Worm (Caenorhabditis elegans) whole organism, L1 larva: ENCODE results near the gene B0495.9.

Source experiments
- nhr-28 ChIP-seq: fragments of 150-350 bp; optimal IDR thresholded peaks from 2 replicates; lab custom pipeline; 2014; ENCODE audit warnings: missing biosample characterization, missing genetic modification characterization
- snu-23 ChIP-seq: sonication (generic microtip); optimal IDR thresholded peaks from 2 replicates; lab custom pipeline; 2016; ENCODE audit warnings: missing genetic modification characterization, missing compliant biosample characterization

DNA sequence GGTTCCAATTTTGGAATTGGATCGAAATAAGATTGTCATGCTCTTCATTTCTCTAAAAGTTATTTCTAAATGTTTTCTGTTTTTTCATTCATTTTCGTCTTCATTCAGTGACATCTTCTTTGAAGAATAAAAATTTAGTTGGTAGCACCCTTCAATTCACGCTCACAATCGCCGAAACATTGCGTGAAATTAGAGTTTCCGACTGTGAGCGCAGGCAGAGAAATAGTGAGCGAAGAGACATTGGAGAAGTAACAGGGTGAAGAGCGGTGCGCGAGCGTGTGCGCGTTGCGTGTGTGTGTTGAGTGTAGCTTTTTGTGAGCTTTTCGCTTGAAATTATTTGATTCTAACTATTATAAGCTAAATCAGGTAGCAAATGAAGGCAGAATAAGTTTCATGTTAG is 39.1 kb downstream of the B0495.9 start:
- TF ChIP-seq nhr-28 (tag; lab: Kevin White, UChicago) (no peak), snu-23 (GFP tag; lab: Kevin White, UChicago) (peak; percentile 56)
